Fruit fly (Drosophila melanogaster) whole organism, embryonic: Measurements from ENCODE around the gene CG42852.

Experiments used
- Antp ChIP-seq: fragments of 200-800 bp; sonication (Bioruptor generic); optimal IDR thresholded peaks from 3 replicates; lab custom pipeline; 2016; ENCODE audit warnings: missing biosample characterization, missing genetic modification characterization
- Bdp1 ChIP-seq: fragments of 200-800 bp; sonication (Bioruptor generic); optimal IDR thresholded peaks from 3 replicates; lab custom pipeline; 2016; ENCODE audit warnings: missing biosample characterization, missing genetic modification characterization
- CG10979 ChIP-seq: fragments of 200-800 bp; sonication (Bioruptor generic); optimal IDR thresholded peaks from 2 replicates; lab custom pipeline; 2018; ENCODE audit warnings: missing biosample characterization, mild to moderate bottlenecking, missing genetic modification characterization, moderate library complexity
- CG11247 ChIP-seq: fragments of 200-800 bp; sonication (Bioruptor generic); IDR thresholded peaks from 2 replicates; pipeline ENCODE4 v1.3.6; 2022; ENCODE audit warnings: missing biosample characterization, missing genetic modification characterization
- CG11695 ChIP-seq: fragments of 200-800 bp; sonication (Bioruptor generic); IDR thresholded peaks from 3 replicates; pipeline ENCODE4 v1.3.6; 2022; ENCODE audit warnings: missing biosample characterization, missing genetic modification characterization
- CG12104 ChIP-seq: fragments of 200-800 bp; sonication (Bioruptor generic); optimal IDR thresholded peaks from 3 replicates; lab custom pipeline; 2016; ENCODE audit warnings: missing biosample characterization, missing genetic modification characterization
- CG1603 ChIP-seq: fragments of 200-800 bp; sonication (Bioruptor generic); optimal IDR thresholded peaks from 2 replicates; lab custom pipeline; 2019; ENCODE audit warnings: missing biosample characterization, mild to moderate bottlenecking, missing genetic modification characterization, moderate library complexity
- CG17612 ChIP-seq: fragments of 200-800 bp; sonication (Bioruptor generic); IDR thresholded peaks from 2 replicates; pipeline ENCODE4 v1.3.6; 2022; ENCODE audit warnings: missing biosample characterization, missing genetic modification characterization
- CG18262 ChIP-seq: fragments of 200-800 bp; optimal IDR thresholded peaks from 3 replicates; lab custom pipeline; 2019; ENCODE audit warnings: missing biosample characterization, mild to moderate bottlenecking, missing genetic modification characterization, moderate library complexity
- CG1832 ChIP-seq: fragments of 200-800 bp; sonication (Bioruptor generic); optimal IDR thresholded peaks from 2 replicates; lab custom pipeline; 2017; ENCODE audit warnings: missing biosample characterization, mild to moderate bottlenecking, missing genetic modification characterization, inconsistent platforms
- CG3847 ChIP-seq: fragments of 200-800 bp; sonication (Bioruptor generic); IDR thresholded peaks from 2 replicates; pipeline ENCODE4 v1.3.6; 2022; ENCODE audit warnings: missing biosample characterization, missing genetic modification characterization
- CG4617 ChIP-seq: fragments of 200-800 bp; sonication (Bioruptor generic); optimal IDR thresholded peaks from 3 replicates; lab custom pipeline; 2016; ENCODE audit warnings: missing biosample characterization, missing genetic modification characterization, borderline replicate concordance
- CG4707 ChIP-seq: fragments of 200-800 bp; sonication (Bioruptor generic); optimal IDR thresholded peaks from 2 replicates; lab custom pipeline; 2018; ENCODE audit warnings: missing biosample characterization, mild to moderate bottlenecking, missing genetic modification characterization, moderate library complexity
- CG6272 ChIP-seq: fragments of 200-800 bp; sonication (Bioruptor generic); IDR thresholded peaks from 2 replicates; pipeline ENCODE4 v1.3.6; 2022; ENCODE audit warnings: missing biosample characterization, missing genetic modification characterization
- CG8388 ChIP-seq: fragments of 200-800 bp; sonication (Bioruptor generic); optimal IDR thresholded peaks from 2 replicates; lab custom pipeline; 2019; ENCODE audit warnings: missing biosample characterization, mild to moderate bottlenecking, missing genetic modification characterization, moderate library complexity
- CG9609 ChIP-seq: fragments of 200-800 bp; sonication (Bioruptor generic); optimal IDR thresholded peaks from 3 replicates; lab custom pipeline; 2016; ENCODE audit warnings: missing biosample characterization, missing genetic modification characterization
- CG9797 ChIP-seq: fragments of 200-800 bp; sonication (Bioruptor generic); optimal IDR thresholded peaks from 3 replicates; lab custom pipeline; 2018; ENCODE audit warnings: missing biosample characterization, mild to moderate bottlenecking, missing genetic modification characterization
- CHES-1-like ChIP-seq: fragments of 200-800 bp; sonication (Bioruptor generic); optimal IDR thresholded peaks from 2 replicates; lab custom pipeline; 2016; ENCODE audit warnings: missing biosample characterization, missing genetic modification characterization
- CTCF ChIP-seq: fragments of 200-800 bp; sonication (Bioruptor generic); optimal IDR thresholded peaks from 2 replicates; lab custom pipeline; 2017; ENCODE audit warnings: missing biosample characterization, mild to moderate bottlenecking, missing genetic modification characterization, moderate library complexity
- Dek ChIP-seq: fragments of 200-800 bp; sonication (Bioruptor generic); optimal IDR thresholded peaks from 3 replicates; lab custom pipeline; 2019; ENCODE audit warnings: missing biosample characterization, mild to moderate bottlenecking, missing genetic modification characterization, moderate library complexity
- Dp ChIP-seq: fragments of 200-800 bp; sonication (Bioruptor generic); optimal IDR thresholded peaks from 2 replicates; lab custom pipeline; 2018; ENCODE audit warnings: missing biosample characterization, mild to moderate bottlenecking, missing genetic modification characterization, moderate library complexity
- Fer1 ChIP-seq: fragments of 200-800 bp; sonication (Bioruptor generic); optimal IDR thresholded peaks from 2 replicates; lab custom pipeline; 2017; ENCODE audit warnings: missing biosample characterization, mild to moderate bottlenecking, missing genetic modification characterization
- Fer2 ChIP-seq: fragments of 200-800 bp; sonication (Bioruptor generic); optimal IDR thresholded peaks from 2 replicates; lab custom pipeline; 2018; ENCODE audit warnings: missing biosample characterization, mild to moderate bottlenecking, missing genetic modification characterization, moderate library complexity
- HLH3B ChIP-seq: fragments of 200-800 bp; sonication (Bioruptor generic); IDR thresholded peaks from 2 replicates; pipeline ENCODE4 v1.3.6; 2022; ENCODE audit warnings: missing biosample characterization, missing genetic modification characterization
- Kr ChIP-seq: fragments of 200-800 bp; sonication (Bioruptor generic); optimal IDR thresholded peaks from 2 replicates; lab custom pipeline; 2017; ENCODE audit warnings: missing biosample characterization, mild to moderate bottlenecking, missing genetic modification characterization
- Lpt ChIP-seq: fragments of >200 bp; optimal IDR thresholded peaks from 2 replicates; lab custom pipeline; 2018; ENCODE audit warnings: missing biosample characterization, missing genetic modification characterization
- Meics ChIP-seq: fragments of 200-800 bp; sonication (Bioruptor generic); optimal IDR thresholded peaks from 2 replicates; lab custom pipeline; 2017; ENCODE audit warnings: missing biosample characterization, mild to moderate bottlenecking, missing genetic modification characterization
- Mes4 ChIP-seq: fragments of 200-800 bp; sonication (Bioruptor generic); optimal IDR thresholded peaks from 2 replicates; lab custom pipeline; 2016; ENCODE audit warnings: missing biosample characterization, missing genetic modification characterization
- Mrtf ChIP-seq: fragments of 200-800 bp; sonication (Bioruptor generic); IDR thresholded peaks from 3 replicates; pipeline ENCODE4 v1.3.6; 2022; ENCODE audit warnings: missing biosample characterization, missing genetic modification characterization
- Opbp ChIP-seq: fragments of 200-800 bp; sonication (Bioruptor generic); IDR thresholded peaks from 3 replicates; pipeline ENCODE4 v1.3.6; 2022; ENCODE audit warnings: missing biosample characterization, missing genetic modification characterization; ENCODE audit not compliant: partially characterized antibody
- Six4 ChIP-seq: fragments of 200-800 bp; sonication (Bioruptor generic); optimal IDR thresholded peaks from 2 replicates; lab custom pipeline; 2016; ENCODE audit warnings: missing biosample characterization, missing genetic modification characterization
- Tbp ChIP-seq: fragments of >200 bp; optimal IDR thresholded peaks from 2 replicates; lab custom pipeline; 2018; ENCODE audit warnings: missing biosample characterization, missing genetic modification characterization
- YL-1 ChIP-seq: fragments of 200-800 bp; sonication (Bioruptor generic); optimal IDR thresholded peaks from 3 replicates; lab custom pipeline; 2017; ENCODE audit warnings: missing biosample characterization, mild to moderate bottlenecking, missing genetic modification characterization
- ara ChIP-seq: fragments of 200-800 bp; sonication (Bioruptor generic); IDR thresholded peaks from 2 replicates; pipeline ENCODE4 v1.3.6; 2022; ENCODE audit warnings: missing biosample characterization, missing genetic modification characterization
- btn ChIP-seq: fragments of 200-800 bp; sonication (Bioruptor generic); optimal IDR thresholded peaks from 2 replicates; lab custom pipeline; 2016; ENCODE audit warnings: missing biosample characterization, missing genetic modification characterization
- dmrt99B ChIP-seq: fragments of 200-800 bp; sonication (Bioruptor generic); optimal IDR thresholded peaks from 2 replicates; lab custom pipeline; 2018; ENCODE audit warnings: missing biosample characterization, mild to moderate bottlenecking, missing genetic modification characterization, moderate library complexity
- fd64A ChIP-seq: fragments of 200-800 bp; sonication (Bioruptor generic); optimal IDR thresholded peaks from 3 replicates; lab custom pipeline; 2018; ENCODE audit warnings: missing biosample characterization, mild to moderate bottlenecking, missing genetic modification characterization
- gro ChIP-seq: fragments of 200-800 bp; sonication (Bioruptor generic); optimal IDR thresholded peaks from 2 replicates; lab custom pipeline; 2016; ENCODE audit warnings: missing biosample characterization, missing genetic modification characterization
- gsb-n ChIP-seq: fragments of 200-800 bp; sonication (Bioruptor generic); optimal IDR thresholded peaks from 3 replicates; lab custom pipeline; 2018; ENCODE audit warnings: missing biosample characterization, mild to moderate bottlenecking, missing genetic modification characterization
- hkb ChIP-seq, 2 experiments: fragments of 200-800 bp in 1 of 2; fragments of >200 bp in 1 of 2; sonication (Bioruptor generic) in 1 of 2; IDR thresholded peaks in 1 of 2; optimal IDR thresholded peaks in 1 of 2; 2 replicates each; pipeline versions ENCODE4 v1.3.6 to Lab custom; 2017 to 2022; ENCODE audit warnings: missing biosample characterization in 1 of 2, missing genetic modification characterization in 1 of 2
- mam ChIP-seq: fragments of 200-800 bp; sonication (Bioruptor generic); optimal IDR thresholded peaks from 3 replicates; lab custom pipeline; 2016; ENCODE audit warnings: missing biosample characterization, missing genetic modification characterization
- mirr ChIP-seq: fragments of 200-800 bp; sonication (Bioruptor generic); optimal IDR thresholded peaks from 3 replicates; lab custom pipeline; 2018; ENCODE audit warnings: missing biosample characterization, mild to moderate bottlenecking, missing genetic modification characterization
- onecut ChIP-seq: fragments of 200-800 bp; sonication (Bioruptor generic); IDR thresholded peaks from 2 replicates; pipeline ENCODE4 v1.3.6; 2022; ENCODE audit warnings: missing biosample characterization, missing genetic modification characterization
- otp ChIP-seq: fragments of 200-800 bp; sonication (Bioruptor generic); IDR thresholded peaks from 3 replicates; pipeline ENCODE4, ENCODE4 v1.3.6; 2022; ENCODE audit warnings: missing biosample characterization, missing genetic modification characterization
- psq ChIP-seq: fragments of 200-800 bp; sonication (Bioruptor generic); optimal IDR thresholded peaks from 2 replicates; lab custom pipeline; 2017; ENCODE audit warnings: missing biosample characterization, missing genetic modification characterization
- sens-2 ChIP-seq: fragments of 200-800 bp; sonication (Bioruptor generic); IDR thresholded peaks from 2 replicates; pipeline ENCODE4 v1.3.6; 2022; ENCODE audit warnings: missing biosample characterization, missing genetic modification characterization
- sim ChIP-seq: fragments of 200-800 bp; sonication (Bioruptor generic); IDR thresholded peaks from 2 replicates; pipeline ENCODE4 v1.3.6; 2022; ENCODE audit warnings: missing biosample characterization, missing genetic modification characterization
- tap ChIP-seq: fragments of 200-800 bp; optimal IDR thresholded peaks from 3 replicates; lab custom pipeline; 2019; ENCODE audit warnings: missing biosample characterization, mild to moderate bottlenecking, missing genetic modification characterization, moderate library complexity
- tio ChIP-seq: fragments of 200-800 bp; sonication (Bioruptor generic); optimal IDR thresholded peaks from 2 replicates; lab custom pipeline; 2017; ENCODE audit warnings: missing biosample characterization, missing genetic modification characterization, inconsistent platforms
- unpg ChIP-seq: fragments of 200-800 bp; sonication (Bioruptor generic); optimal IDR thresholded peaks from 3 replicates; lab custom pipeline; 2018; ENCODE audit warnings: missing biosample characterization, mild to moderate bottlenecking, missing genetic modification characterization, moderate library complexity
- vfl ChIP-seq: fragments of 200-800 bp; sonication (Bioruptor generic); optimal IDR thresholded peaks from 2 replicates; lab custom pipeline; 2016; ENCODE audit warnings: missing biosample characterization, missing genetic modification characterization

CG42852 gene

dm6 chr3L:16803708-16804350, 48.5 kb downstream of the CG42852 start:
- no peak for TF ChIP-seq mam (GFP tag; lab: Kevin White, UChicago)
- no peak for TF ChIP-seq vfl
- TF ChIP-seq psq (GFP tag; lab: Kevin White, UChicago) = no peak
- peak; percentile 24 for TF ChIP-seq btn (GFP tag; lab: Kevin White, UChicago)
- TF ChIP-seq CG9609 (GFP tag; lab: Kevin White, UChicago) = no peak
- TF ChIP-seq Lpt (GFP tag; lab: Kevin White, UChicago) = no peak
- no peak for TF ChIP-seq gsb-n (tag; lab: Kevin White, UChicago)
- TF ChIP-seq onecut (GFP tag; lab: Robert Waterston, UW) = peak; percentile 48
- no peak for TF ChIP-seq Dek
- peak; percentile 61 for TF ChIP-seq dmrt99B (tag; lab: Kevin White, UChicago)
- no peak for TF ChIP-seq CG9797 (GFP tag; lab: Kevin White, UChicago)
- TF ChIP-seq Fer1 (GFP tag; lab: Kevin White, UChicago) = peak; percentile 34
- TF ChIP-seq gro (GFP tag; lab: Kevin White, UChicago) = peak; percentile 55
- peak; percentile 44 for TF ChIP-seq Fer2 (tag; lab: Kevin White, UChicago)
- TF ChIP-seq Mrtf (GFP tag; lab: Robert Waterston, UW) = no peak
- TF ChIP-seq CG6272 = no peak
- TF ChIP-seq CG1832 (GFP tag; lab: Kevin White, UChicago) = no peak
- no peak for TF ChIP-seq Tbp (GFP tag; lab: Kevin White, UChicago)
- no peak for TF ChIP-seq Mes4
- TF ChIP-seq CG8388 (GFP tag; lab: Kevin White, UChicago) = peak; percentile 32
- TF ChIP-seq CG10979 (tag; lab: Kevin White, UChicago) = peak; percentile 38
- TF ChIP-seq Dp (GFP tag; lab: Kevin White, UChicago) = no peak
- peak; percentile 38 for TF ChIP-seq CG18262 (tag; lab: Kevin White, UChicago)
- peak; percentile 66 for TF ChIP-seq unpg (GFP tag; lab: Kevin White, UChicago)
- no peak for TF ChIP-seq Kr (GFP tag; lab: Kevin White, UChicago)
- peak; percentile 66; the same call in 1 of the 2 replicates for TF ChIP-seq sens-2 (GFP tag; lab: Robert Waterston, UW)
- TF ChIP-seq HLH3B (GFP tag; lab: Robert Waterston, UW) = no peak
- peak; percentile 66 for TF ChIP-seq fd64A (GFP tag; lab: Kevin White, UChicago)
- TF ChIP-seq CG1603 (tag; lab: Kevin White, UChicago) = peak; percentile 40
- no peak for TF ChIP-seq CG12104 (GFP tag; lab: Kevin White, UChicago)
- no peak for TF ChIP-seq YL-1 (GFP tag; lab: Kevin White, UChicago)
- TF ChIP-seq hkb (optimal IDR thresholded peaks at IDR 0.05; lab: Kevin White, UChicago) = no peak
- TF ChIP-seq hkb (GFP tag; IDR thresholded peaks at IDR 0.05; lab: Robert Waterston, UW) = 0 out of 2 replicates have a peak, but pooled peaks have one; percentile 14
- TF ChIP-seq Opbp = no peak
- no peak for TF ChIP-seq Bdp1 (GFP tag; lab: Kevin White, UChicago)
- TF ChIP-seq sim (GFP tag; lab: Robert Waterston, UW) = peak; percentile 22; the same call in 1 of the 2 replicates
- TF ChIP-seq CG11247 (GFP tag; lab: Robert Waterston, UW) = 0 out of 2 replicates have a peak, but pooled peaks have one; percentile 28
- peak; percentile 58 for TF ChIP-seq tap (tag; lab: Kevin White, UChicago)
- TF ChIP-seq CG11695 = no peak
- TF ChIP-seq otp (GFP tag; lab: Robert Waterston, UW) = no peak
- TF ChIP-seq CHES-1-like (GFP tag; lab: Kevin White, UChicago) = no peak
- TF ChIP-seq CG3847 = peak; percentile 30; the same call in 1 of the 2 replicates
- no peak for TF ChIP-seq CG4707 (GFP tag; lab: Kevin White, UChicago)
- TF ChIP-seq Meics (GFP tag; lab: Kevin White, UChicago) = peak; percentile 2
- no peak for TF ChIP-seq CG17612 (GFP tag; lab: Robert Waterston, UW)
- no peak for TF ChIP-seq Six4
- 0 out of 2 replicates have a peak, but pooled peaks have one; percentile 15 for TF ChIP-seq ara (GFP tag; lab: Robert Waterston, UW)
- peak; percentile 84 for TF ChIP-seq mirr
- no peak for TF ChIP-seq CG4617 (GFP tag; lab: Kevin White, UChicago)
- TF ChIP-seq Antp = no peak
- TF ChIP-seq CTCF (GFP tag; lab: Kevin White, UChicago) = peak; percentile 57
- no peak for TF ChIP-seq tio
